Fruit fly (Drosophila melanogaster) whole organism, embryonic: ENCODE results near the gene cold.
A peak's percentile ranks its signal among the peaks of the same experiment; 100 is the strongest.

Experiments
- Atf6 ChIP-seq: fragments of 200-800 bp; sonication (Bioruptor generic); IDR thresholded peaks from 2 replicates; pipeline ENCODE4 v1.3.6; 2022; ENCODE audit warnings: missing biosample characterization, missing genetic modification characterization
- B-H1 ChIP-seq: fragments of 200-800 bp; sonication (Bioruptor generic); IDR thresholded peaks from 3 replicates; pipeline ENCODE4 v1.3.6; 2022; ENCODE audit warnings: missing biosample characterization, missing genetic modification characterization
- B-H2 ChIP-seq: fragments of 200-800 bp; sonication (Bioruptor generic); optimal IDR thresholded peaks from 2 replicates; lab custom pipeline; 2018; ENCODE audit warnings: missing biosample characterization, mild to moderate bottlenecking, missing genetic modification characterization
- Blimp-1 ChIP-seq: fragments of 200-800 bp; sonication (Bioruptor generic); optimal IDR thresholded peaks from 3 replicates; lab custom pipeline; 2018; ENCODE audit warnings: missing biosample characterization, missing genetic modification characterization, mild to moderate bottlenecking, moderate library complexity, missing genetic modification reagents
- CG10321 ChIP-seq: fragments of 200-800 bp; sonication (Bioruptor generic); IDR thresholded peaks from 2 replicates; pipeline ENCODE4 v1.3.6; 2022; ENCODE audit warnings: missing biosample characterization, missing genetic modification characterization
- CG13624 ChIP-seq: fragments of 200-800 bp; sonication (Bioruptor generic); optimal IDR thresholded peaks from 2 replicates; lab custom pipeline; 2016; ENCODE audit warnings: missing biosample characterization, missing genetic modification characterization
- CG14710 ChIP-seq: fragments of 200-800 bp; sonication (Bioruptor generic); optimal IDR thresholded peaks from 3 replicates; lab custom pipeline; 2019; ENCODE audit warnings: missing biosample characterization, mild to moderate bottlenecking, missing genetic modification characterization, moderate library complexity
- CG1603 ChIP-seq: fragments of 200-800 bp; sonication (Bioruptor generic); optimal IDR thresholded peaks from 2 replicates; lab custom pipeline; 2019; ENCODE audit warnings: missing biosample characterization, mild to moderate bottlenecking, missing genetic modification characterization, moderate library complexity
- CG1647 ChIP-seq: fragments of 200-800 bp; sonication (Bioruptor generic); optimal IDR thresholded peaks from 3 replicates; lab custom pipeline; 2016; ENCODE audit warnings: missing biosample characterization, missing genetic modification characterization
- CG1792 ChIP-seq: fragments of 200-800 bp; sonication (Bioruptor generic); optimal IDR thresholded peaks from 2 replicates; lab custom pipeline; 2016; ENCODE audit warnings: missing biosample characterization, missing genetic modification characterization
- CG18011 ChIP-seq: fragments of 200-800 bp; sonication (Bioruptor generic); optimal IDR thresholded peaks from 2 replicates; lab custom pipeline; 2017; ENCODE audit warnings: missing biosample characterization, missing genetic modification characterization, mild to moderate bottlenecking, moderate library complexity, missing genotype
- CG18619 ChIP-seq: fragments of 200-800 bp; sonication (Bioruptor generic); optimal IDR thresholded peaks from 3 replicates; lab custom pipeline; 2017; ENCODE audit warnings: missing biosample characterization, mild to moderate bottlenecking, missing genetic modification characterization
- CG2116 ChIP-seq: fragments of 200-800 bp; sonication (Bioruptor generic); optimal IDR thresholded peaks from 3 replicates; lab custom pipeline; 2018; ENCODE audit warnings: missing biosample characterization, mild to moderate bottlenecking, missing genetic modification characterization
- CG2129 ChIP-seq: fragments of 200-800 bp; sonication (Bioruptor generic); IDR thresholded peaks from 2 replicates; pipeline ENCODE4 v1.3.6; 2022; ENCODE audit warnings: missing biosample characterization, missing genetic modification characterization; ENCODE audit not compliant: partially characterized antibody
- CG2889 ChIP-seq: fragments of 200-800 bp; sonication (Bioruptor generic); IDR thresholded peaks from 3 replicates; pipeline ENCODE4 v1.3.6; 2022; ENCODE audit warnings: missing biosample characterization, missing genetic modification characterization
- CG31224 ChIP-seq: fragments of 200-800 bp; sonication (Bioruptor generic); IDR thresholded peaks from 2 replicates; pipeline ENCODE4 v1.3.6; 2022; ENCODE audit warnings: missing biosample characterization, missing genetic modification characterization
- CG31365 ChIP-seq: fragments of 200-800 bp; sonication (Bioruptor generic); optimal IDR thresholded peaks from 2 replicates; lab custom pipeline; 2018; ENCODE audit warnings: missing biosample characterization, mild to moderate bottlenecking, missing genetic modification characterization
- CG3163 ChIP-seq: fragments of 200-800 bp; sonication (Bioruptor generic); optimal IDR thresholded peaks from 3 replicates; lab custom pipeline; 2016; ENCODE audit warnings: missing biosample characterization, missing genetic modification characterization
- CG33213 ChIP-seq: fragments of 200-800 bp; sonication (Bioruptor generic); optimal IDR thresholded peaks from 3 replicates; lab custom pipeline; 2016; ENCODE audit warnings: missing biosample characterization, missing genetic modification characterization
- CG33557 ChIP-seq: fragments of 200-800 bp; sonication (Bioruptor generic); optimal IDR thresholded peaks from 2 replicates; lab custom pipeline; 2019; ENCODE audit warnings: missing biosample characterization, mild to moderate bottlenecking, missing genetic modification characterization, moderate library complexity
- CG34224 ChIP-seq: fragments of 200-800 bp; sonication (Bioruptor generic); IDR thresholded peaks from 3 replicates; pipeline ENCODE4 v1.3.6; 2022; ENCODE audit warnings: missing biosample characterization, missing genetic modification characterization; ENCODE audit not compliant: partially characterized antibody
- CG34376 ChIP-seq: fragments of 200-800 bp; sonication (Bioruptor generic); optimal IDR thresholded peaks from 2 replicates; lab custom pipeline; 2018; ENCODE audit warnings: missing biosample characterization, mild to moderate bottlenecking, missing genetic modification characterization
- CG4328 ChIP-seq: fragments of 200-800 bp; sonication (Bioruptor generic); optimal IDR thresholded peaks from 3 replicates; lab custom pipeline; 2017; ENCODE audit warnings: missing biosample characterization, missing genetic modification reagents, missing genetic modification characterization
- CG4820 ChIP-seq: fragments of 200-800 bp; sonication (Bioruptor generic); optimal IDR thresholded peaks from 3 replicates; lab custom pipeline; 2016; ENCODE audit warnings: missing biosample characterization, missing genetic modification characterization
- CG8388 ChIP-seq: fragments of 200-800 bp; sonication (Bioruptor generic); optimal IDR thresholded peaks from 2 replicates; lab custom pipeline; 2019; ENCODE audit warnings: missing biosample characterization, mild to moderate bottlenecking, missing genetic modification characterization, moderate library complexity
- CrebB ChIP-seq: fragments of 200-800 bp; sonication (Bioruptor generic); optimal IDR thresholded peaks from 3 replicates; lab custom pipeline; 2018; ENCODE audit warnings: missing biosample characterization, mild to moderate bottlenecking, missing genetic modification characterization
- Dbx ChIP-seq: fragments of 200-800 bp; sonication (Bioruptor generic); IDR thresholded peaks from 3 replicates; pipeline ENCODE4 v1.3.6; 2022; ENCODE audit warnings: missing biosample characterization, missing genetic modification characterization
- Ets97D ChIP-seq: fragments of 200-800 bp; sonication (Bioruptor generic); optimal IDR thresholded peaks from 3 replicates; lab custom pipeline; 2016; ENCODE audit warnings: missing biosample characterization, missing genetic modification characterization
- H15 ChIP-seq: fragments of 200-800 bp; sonication (Bioruptor generic); IDR thresholded peaks from 3 replicates; pipeline ENCODE4 v1.3.6; 2022; ENCODE audit warnings: missing biosample characterization, missing genetic modification characterization
- HLH4C ChIP-seq: fragments of 200-800 bp; sonication (Bioruptor generic); IDR thresholded peaks from 3 replicates; pipeline ENCODE4 v1.3.6; 2022; ENCODE audit warnings: missing biosample characterization, missing genetic modification characterization; ENCODE audit not compliant: partially characterized antibody
- HmgZ ChIP-seq: fragments of 200-800 bp; sonication (Bioruptor generic); optimal IDR thresholded peaks from 2 replicates; lab custom pipeline; 2018; ENCODE audit warnings: missing biosample characterization, mild to moderate bottlenecking, missing genetic modification characterization
- Jarid2 ChIP-seq: fragments of 200-800 bp; sonication (Bioruptor generic); optimal IDR thresholded peaks from 3 replicates; lab custom pipeline; 2017; ENCODE audit warnings: mild to moderate bottlenecking, missing biosample characterization, missing genetic modification reagents, missing genetic modification characterization
- Poxn ChIP-seq: fragments of 200-800 bp; sonication (Bioruptor generic); IDR thresholded peaks from 2 replicates; pipeline ENCODE4 v1.3.6; 2022; ENCODE audit warnings: missing biosample characterization, missing genetic modification characterization
- Side ChIP-seq: fragments of 200-800 bp; sonication (Bioruptor generic); optimal IDR thresholded peaks from 2 replicates; lab custom pipeline; 2016; ENCODE audit warnings: missing biosample characterization, missing genetic modification characterization
- Sox100B ChIP-seq: fragments of 200-800 bp; sonication (Bioruptor generic); optimal IDR thresholded peaks from 3 replicates; lab custom pipeline; 2018; ENCODE audit warnings: missing biosample characterization, mild to moderate bottlenecking, missing genetic modification characterization
- Trl ChIP-seq, 3 experiments: fragments of >200 bp in 2 of 3; fragments of 200-800 bp in 1 of 3; sonication (Bioruptor generic) in 1 of 3; optimal IDR thresholded peaks; 2 replicates in 1 of 3; 3 replicates in 2 of 3; lab custom pipeline; 2016 to 2017; ENCODE audit warnings: missing biosample characterization in 1 of 3, missing genetic modification characterization in 1 of 3
- az2 ChIP-seq: fragments of 200-800 bp; sonication (Bioruptor generic); optimal IDR thresholded peaks from 3 replicates; lab custom pipeline; 2016; ENCODE audit warnings: missing biosample characterization, missing genetic modification characterization
- ems ChIP-seq: fragments of 200-800 bp; sonication (Bioruptor generic); optimal IDR thresholded peaks from 3 replicates; lab custom pipeline; 2016; ENCODE audit warnings: missing biosample characterization, missing genetic modification characterization
- fru ChIP-seq: fragments of >200 bp; optimal IDR thresholded peaks from 2 replicates; lab custom pipeline; 2017
- jing ChIP-seq: fragments of 200-800 bp; sonication (Bioruptor generic); optimal IDR thresholded peaks from 2 replicates; lab custom pipeline; 2018; ENCODE audit warnings: missing biosample characterization, mild to moderate bottlenecking, missing genetic modification characterization
- kay ChIP-seq: fragments of 200-800 bp; sonication (Bioruptor generic); optimal IDR thresholded peaks from 2 replicates; lab custom pipeline; 2016; ENCODE audit warnings: missing biosample characterization, missing genetic modification characterization
- klu ChIP-seq: fragments of 200-800 bp; sonication (Bioruptor generic); IDR thresholded peaks from 2 replicates; pipeline ENCODE4 v1.3.6; 2022; ENCODE audit warnings: missing biosample characterization, missing genetic modification characterization
- lab ChIP-seq: fragments of 200-800 bp; sonication (Bioruptor generic); optimal IDR thresholded peaks from 3 replicates; lab custom pipeline; 2017; ENCODE audit warnings: missing biosample characterization, missing genetic modification characterization, mild to moderate bottlenecking, moderate library complexity, missing genetic modification reagents
- lbe ChIP-seq: fragments of 200-800 bp; sonication (Bioruptor generic); optimal IDR thresholded peaks from 2 replicates; lab custom pipeline; 2016; ENCODE audit warnings: missing biosample characterization, mild to moderate bottlenecking, missing genetic modification characterization
- lmd ChIP-seq: fragments of 200-800 bp; sonication (Bioruptor generic); IDR thresholded peaks from 2 replicates; pipeline ENCODE4 v1.3.6; 2022; ENCODE audit warnings: missing biosample characterization, missing genetic modification characterization
- p53 ChIP-seq: fragments of 200-800 bp; sonication (Bioruptor generic); optimal IDR thresholded peaks from 2 replicates; lab custom pipeline; 2016; ENCODE audit warnings: missing biosample characterization, missing genetic modification characterization
- pum ChIP-seq: fragments of 200-800 bp; sonication (Bioruptor generic); optimal IDR thresholded peaks from 2 replicates; lab custom pipeline; 2016; ENCODE audit warnings: missing biosample characterization, missing genetic modification characterization
- ro ChIP-seq: fragments of 200-800 bp; sonication (Bioruptor generic); IDR thresholded peaks from 2 replicates; pipeline ENCODE4 v1.3.6; 2022; ENCODE audit warnings: missing biosample characterization, missing genetic modification characterization
- tna ChIP-seq: fragments of 200-800 bp; sonication (Bioruptor generic); IDR thresholded peaks from 2 replicates; pipeline ENCODE4 v1.3.6; 2022; ENCODE audit warnings: missing biosample characterization, missing genetic modification characterization; ENCODE audit not compliant: partially characterized antibody
- twi ChIP-seq: fragments of 200-800 bp; optimal IDR thresholded peaks from 2 replicates; lab custom pipeline; 2019; ENCODE audit warnings: missing biosample characterization, mild to moderate bottlenecking, missing genetic modification characterization, moderate library complexity

cold gene

DNA sequence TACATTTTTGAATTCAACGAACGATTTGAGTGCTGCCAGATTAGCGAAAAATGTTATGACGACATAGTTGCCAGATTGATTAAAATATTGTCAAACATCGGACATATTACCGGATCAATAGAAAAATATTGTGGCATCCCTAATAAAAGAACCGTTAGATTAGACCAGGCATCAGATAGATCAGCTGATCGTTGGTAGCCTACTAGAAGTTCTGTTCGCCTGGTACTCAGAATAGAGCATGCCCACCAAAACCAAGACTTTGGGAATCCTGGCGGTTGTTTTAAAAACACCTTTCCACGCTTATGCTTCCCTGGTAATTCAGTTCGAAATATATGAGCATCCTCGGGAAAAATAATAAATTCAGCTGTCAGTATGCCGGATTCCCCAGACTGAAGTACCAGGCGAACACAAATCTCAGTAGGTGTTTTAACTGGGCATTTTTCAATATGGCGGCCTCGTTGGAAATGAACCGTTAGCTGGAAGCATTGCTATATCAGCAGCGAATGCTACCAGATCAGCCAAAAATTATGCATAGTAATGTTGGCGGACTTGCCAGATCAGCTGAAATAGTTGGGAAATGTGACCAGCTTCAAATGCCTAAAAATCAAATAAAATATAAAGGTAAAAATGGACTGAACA lies 33.4 kb upstream of the cold start (continued):
- TF ChIP-seq twi (tag; lab: Kevin White, UChicago), result peak; percentile 8
- no peak for TF ChIP-seq lbe (GFP tag; lab: Kevin White, UChicago)
- no peak for TF ChIP-seq p53 (GFP tag; lab: Kevin White, UChicago)
- TF ChIP-seq CG4328 (GFP tag; lab: Kevin White, UChicago), result peak; percentile 19
- peak; percentile 57 for TF ChIP-seq CG14710 (tag; lab: Kevin White, UChicago)
- no peak for TF ChIP-seq ems (GFP tag; lab: Kevin White, UChicago)
- peak; percentile 55; the same call in 1 of the 3 replicates for TF ChIP-seq HLH4C (GFP tag; lab: Robert Waterston, UW)
- peak; percentile 31 for TF ChIP-seq CG18619
- no peak for TF ChIP-seq Jarid2 (GFP tag; lab: Kevin White, UChicago)
- peak in 1 of 2 experiments; percentile 4 for TF ChIP-seq Trl (optimal IDR thresholded peaks at IDR 0.05; lab: Kevin White, UChicago)
- no peak for TF ChIP-seq Trl (GFP tag; optimal IDR thresholded peaks at IDR 0.05; lab: Kevin White, UChicago)
- no peak for TF ChIP-seq CG10321 (GFP tag; lab: Robert Waterston, UW)
- TF ChIP-seq Blimp-1 (GFP tag; lab: Kevin White, UChicago), result no peak
- peak; percentile 100 for TF ChIP-seq CG31224 (GFP tag; lab: Robert Waterston, UW)
- TF ChIP-seq pum (GFP tag; lab: Kevin White, UChicago), result no peak
- TF ChIP-seq CG1603 (tag; lab: Kevin White, UChicago), result peak; percentile 78
- TF ChIP-seq B-H2 (GFP tag; lab: Kevin White, UChicago), result no peak
- peak; percentile 62 for TF ChIP-seq CG33557 (GFP tag; lab: Kevin White, UChicago)
- TF ChIP-seq lmd (GFP tag; lab: Robert Waterston, UW), result no peak
- TF ChIP-seq CG18011 (GFP tag; lab: Kevin White, UChicago), result no peak
- peak; percentile 82 for TF ChIP-seq Ets97D (GFP tag; lab: Kevin White, UChicago)
- TF ChIP-seq Atf6 (GFP tag; lab: Robert Waterston, UW), result no peak
- TF ChIP-seq CG4820 (GFP tag; lab: Kevin White, UChicago), result no peak
- TF ChIP-seq CG2129 (GFP tag; lab: Robert Waterston, UW), result peak; percentile 42; the same call in 1 of the 2 replicates
- TF ChIP-seq HmgZ (tag; lab: Kevin White, UChicago), result peak; percentile 54
- TF ChIP-seq CG34224 (GFP tag; lab: Robert Waterston, UW), result peak; percentile 79
- TF ChIP-seq tna (GFP tag; lab: Robert Waterston, UW), result 0 out of 2 replicates have a peak, but pooled peaks have one; percentile 56
- TF ChIP-seq lab, result peak; percentile 42
- no peak for TF ChIP-seq CG1647 (GFP tag; lab: Kevin White, UChicago)
- TF ChIP-seq ro (GFP tag; lab: Robert Waterston, UW), result no peak
- no peak for TF ChIP-seq fru (lab: Kevin White, UChicago)
- TF ChIP-seq kay (GFP tag; lab: Kevin White, UChicago), result no peak
- peak; percentile 79 for TF ChIP-seq CG34376 (GFP tag; lab: Kevin White, UChicago)
- TF ChIP-seq az2 (GFP tag; lab: Kevin White, UChicago), result no peak
- no peak for TF ChIP-seq Sox100B (GFP tag; lab: Kevin White, UChicago)
- peak; percentile 97 for TF ChIP-seq CG33213 (GFP tag; lab: Kevin White, UChicago)
- no peak for TF ChIP-seq jing (GFP tag; lab: Kevin White, UChicago)
- TF ChIP-seq CG13624 (GFP tag; lab: Kevin White, UChicago), result no peak
- peak; percentile 42 for TF ChIP-seq CrebB (tag; lab: Kevin White, UChicago)
- no peak for TF ChIP-seq Side (GFP tag; lab: Kevin White, UChicago)
- TF ChIP-seq klu (GFP tag; lab: Robert Waterston, UW), result no peak
- peak; percentile 33 for TF ChIP-seq CG3163 (GFP tag; lab: Kevin White, UChicago)
- no peak for TF ChIP-seq CG1792 (GFP tag; lab: Kevin White, UChicago)
- no peak for TF ChIP-seq CG8388 (GFP tag; lab: Kevin White, UChicago)
- TF ChIP-seq Poxn, result no peak
- TF ChIP-seq B-H1 (GFP tag; lab: Robert Waterston, UW), result no peak
- no peak for TF ChIP-seq CG31365 (tag; lab: Kevin White, UChicago)
- TF ChIP-seq CG2889, result no peak
- no peak for TF ChIP-seq Dbx
- TF ChIP-seq H15 (GFP tag; lab: Robert Waterston, UW), result no peak
- TF ChIP-seq CG2116 (GFP tag; lab: Kevin White, UChicago), result peak; percentile 53
